Worm (Caenorhabditis elegans): Measurements from ENCODE around the gene fbxa-10.
A peak's percentile ranks its signal among the peaks of the same experiment; 100 is the strongest.

fbxa-10 gene

DNA sequence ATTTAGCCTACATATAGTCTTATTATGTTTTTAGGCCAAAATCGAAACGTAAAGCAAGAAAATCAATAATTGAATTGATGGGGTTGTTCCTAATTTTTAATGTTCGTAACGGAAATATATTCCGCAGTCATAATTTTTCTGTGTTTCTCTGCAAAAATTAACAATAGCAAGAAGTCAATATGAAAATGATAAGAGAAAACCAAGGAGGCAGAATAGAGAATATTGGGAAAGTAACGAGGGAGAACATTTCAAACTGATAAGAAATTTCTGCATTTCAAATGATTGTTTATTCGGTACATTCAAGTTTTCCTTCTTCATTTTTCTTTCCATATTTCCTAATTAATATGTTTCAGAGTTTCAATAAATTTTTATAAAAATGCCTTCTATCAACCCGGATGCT, 3.8 kb downstream of the fbxa-10 start, which contains the start of gene fbxa-54:
Gene fbxa-54, plus strand, starts transcription at position 354 of the 400 bp plus-strand sequence.
- TF ChIP-seq sem-2 (GFP tag; optimal IDR thresholded peaks at IDR 0.05) (no peak), mep-1 (tag; optimal IDR thresholded peaks at IDR 0.05) (no peak), ceh-83 (GFP tag; optimal IDR thresholded peaks at IDR 0.05) (no peak), unc-39 (tag; optimal IDR thresholded peaks at IDR 0.05) (no peak), ham-2 (GFP tag; optimal IDR thresholded peaks at IDR 0.05) (no peak), nhr-12 (tag; optimal IDR thresholded peaks at IDR 0.05) (no peak)

DNA sequence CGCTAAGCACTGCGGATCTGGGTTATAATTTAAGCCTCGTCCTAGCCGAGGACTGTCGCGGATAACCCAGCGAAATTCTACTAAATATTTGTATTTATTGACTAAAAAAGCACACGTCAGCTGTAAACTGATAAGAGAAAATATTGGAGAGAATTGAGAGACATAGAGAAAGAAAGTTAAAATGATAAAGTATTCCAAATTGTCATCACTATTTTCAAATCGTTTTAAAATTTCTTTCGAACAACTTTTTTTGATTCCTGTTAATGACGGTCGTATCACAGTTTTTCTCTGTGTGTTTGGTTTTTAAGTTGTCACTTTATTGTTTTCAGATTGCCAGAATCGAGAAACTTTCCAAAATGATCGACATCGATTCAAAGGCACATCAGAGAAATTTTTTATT, 9.8 kb downstream of the fbxa-10 start, which contains the start of gene fbxa-51:
Gene fbxa-51, plus strand, starts transcription at position 322 of the 400 bp plus-strand sequence.
- TF ChIP-seq ham-2 (GFP tag; optimal IDR thresholded peaks at IDR 0.05) (no peak), nhr-12 (tag; optimal IDR thresholded peaks at IDR 0.05) (no peak), drap-1 (GFP tag; optimal IDR thresholded peaks at IDR 0.05) (no peak), unc-62 (GFP tag; optimal IDR thresholded peaks at IDR 0.05) (no peak)

DNA sequence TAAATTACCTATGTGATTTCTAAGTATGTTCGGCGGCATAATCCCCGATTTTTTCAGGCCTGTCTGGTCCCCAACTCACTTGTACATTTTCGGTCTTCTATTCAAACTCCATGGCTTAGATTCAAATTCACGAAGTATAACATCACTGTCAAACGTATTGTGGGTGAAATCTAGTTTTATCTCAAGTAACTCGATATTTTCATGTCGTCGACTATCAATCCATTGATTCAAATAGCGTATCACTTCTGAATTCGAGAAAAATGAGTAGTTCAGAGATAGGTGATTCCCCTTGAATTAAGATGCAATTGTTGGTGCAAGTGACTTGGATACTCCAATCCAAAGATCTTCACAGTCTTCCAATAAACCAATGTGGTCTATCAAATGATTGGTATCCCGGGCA, 12.4 kb downstream of the fbxa-10 start:
- no peak for TF ChIP-seq ceh-83 (GFP tag; optimal IDR thresholded peaks at IDR 0.05)
- TF ChIP-seq lsy-2 (tag; optimal IDR thresholded peaks at IDR 0.05), result no peak
- no peak for TF ChIP-seq nhr-28 (tag; optimal IDR thresholded peaks at IDR 0.05)
- TF ChIP-seq elt-1 (tag; optimal IDR thresholded peaks at IDR 0.05; ENCODE audit: borderline replicate concordance, insufficient read depth), result no peak
- no peak for TF ChIP-seq nhr-12 (tag; optimal IDR thresholded peaks at IDR 0.05)
- TF ChIP-seq sem-2 (GFP tag; optimal IDR thresholded peaks at IDR 0.05), result no peak
- TF ChIP-seq hlh-1 (tag; optimal IDR thresholded peaks at IDR 0.05), result no peak
- no peak for TF ChIP-seq nhr-2 (tag; optimal IDR thresholded peaks at IDR 0.05)
- no peak for TF ChIP-seq blmp-1 (tag; optimal IDR thresholded peaks at IDR 0.05)
- no peak for TF ChIP-seq zip-8 (tag; optimal IDR thresholded peaks at IDR 0.05)
- no peak for TF ChIP-seq flh-1 (GFP tag; optimal IDR thresholded peaks at IDR 0.05)

DNA sequence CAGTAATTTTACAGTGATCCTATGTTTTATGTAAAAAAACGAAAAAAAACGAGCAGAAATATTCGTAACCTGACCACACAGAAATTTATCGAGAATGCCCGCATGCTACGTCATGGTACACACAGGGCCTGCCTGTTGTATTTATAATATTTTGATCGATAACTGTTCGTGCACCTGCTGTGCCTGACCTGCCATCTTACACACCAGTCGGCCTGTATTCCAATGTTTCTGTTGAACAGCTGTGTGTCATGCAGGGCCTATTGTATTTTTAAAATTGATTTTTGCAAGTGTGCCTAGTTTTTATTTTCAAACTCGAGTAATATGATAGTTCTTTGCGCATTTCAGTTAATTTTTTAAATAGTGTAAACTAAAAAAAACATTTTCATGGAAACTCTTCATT, 14.1 kb downstream of the fbxa-10 start:
- TF ChIP-seq nhr-2 (tag; optimal IDR thresholded peaks at IDR 0.05) (peak; percentile 90), tbx-8 (GFP tag; optimal IDR thresholded peaks at IDR 0.05) (no peak), lin-32 (GFP tag; optimal IDR thresholded peaks at IDR 0.05) (peak; percentile 14), ham-2 (GFP tag; optimal IDR thresholded peaks at IDR 0.05) (no peak)

DNA sequence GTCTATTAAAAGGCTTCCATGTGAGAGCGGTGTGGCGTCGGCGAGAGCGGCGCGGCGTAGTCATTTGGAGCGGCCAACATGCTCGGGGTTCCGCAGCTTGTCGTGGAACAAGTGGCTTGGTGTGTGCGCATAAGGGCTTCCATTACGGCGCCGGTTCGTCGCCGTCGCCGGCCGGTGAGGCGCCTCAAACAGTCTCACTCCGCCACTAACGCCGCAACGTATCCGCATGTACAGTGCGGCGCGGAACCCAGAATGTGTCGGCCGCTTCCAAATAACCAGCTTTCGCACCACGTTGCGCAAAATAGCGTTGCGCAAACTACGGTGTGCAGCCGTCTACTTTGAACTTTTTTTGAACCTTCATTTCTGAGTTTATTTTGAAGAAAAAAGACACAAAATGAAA, 18.7 kb downstream of the fbxa-10 start:
- no peak for TF ChIP-seq mab-5 (tag; optimal IDR thresholded peaks at IDR 0.05)
- no peak for TF ChIP-seq ceh-83 (GFP tag; optimal IDR thresholded peaks at IDR 0.05)

DNA sequence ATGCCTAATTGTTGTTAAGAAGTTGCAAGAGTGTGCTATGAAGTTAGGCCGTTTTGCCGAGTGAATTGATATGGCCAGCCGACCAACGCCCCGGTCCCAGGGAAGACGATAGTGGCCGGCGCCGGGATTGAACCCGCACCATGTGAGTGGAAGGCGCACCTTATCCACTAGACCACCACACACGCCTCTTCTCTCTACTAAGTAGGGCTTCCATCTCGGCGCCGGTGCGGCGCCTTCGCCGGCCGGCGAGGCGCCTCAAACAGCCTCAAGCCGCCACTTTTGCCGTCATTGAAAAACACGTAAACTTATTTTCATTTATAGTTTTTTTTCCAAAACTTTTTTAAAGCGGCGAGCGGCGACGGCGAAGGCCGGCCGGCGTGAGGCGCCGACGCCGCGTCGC, 26.7 kb downstream of the fbxa-10 start:
- TF ChIP-seq unc-39 (tag; optimal IDR thresholded peaks at IDR 0.05) (no peak), tbx-8 (GFP tag; optimal IDR thresholded peaks at IDR 0.05) (no peak), lin-13 (tag; optimal IDR thresholded peaks at IDR 0.05) (no peak), ceh-43 (GFP tag; optimal IDR thresholded peaks at IDR 0.05) (no peak), mep-1 (tag; optimal IDR thresholded peaks at IDR 0.05) (no peak), snpc-4 (tag; optimal IDR thresholded peaks at IDR 0.05) (no peak), zip-8 (tag; optimal IDR thresholded peaks at IDR 0.05) (no peak), M03D4.4 (tag; optimal IDR thresholded peaks at IDR 0.05) (no peak), nhr-2 (tag; optimal IDR thresholded peaks at IDR 0.05) (no peak), elt-1 (tag; optimal IDR thresholded peaks at IDR 0.05; ENCODE audit: borderline replicate concordance, insufficient read depth) (no peak), ham-2 (GFP tag; optimal IDR thresholded peaks at IDR 0.05) (no peak), nhr-28 (tag; optimal IDR thresholded peaks at IDR 0.05) (no peak), ceh-83 (GFP tag; optimal IDR thresholded peaks at IDR 0.05) (no peak), sem-2 (GFP tag; optimal IDR thresholded peaks at IDR 0.05) (no peak), bed-3 (GFP tag; optimal IDR thresholded peaks at IDR 0.05) (no peak), ceh-39 (tag; optimal IDR thresholded peaks at IDR 0.05) (no peak), mab-5 (tag; optimal IDR thresholded peaks at IDR 0.05) (no peak)

DNA sequence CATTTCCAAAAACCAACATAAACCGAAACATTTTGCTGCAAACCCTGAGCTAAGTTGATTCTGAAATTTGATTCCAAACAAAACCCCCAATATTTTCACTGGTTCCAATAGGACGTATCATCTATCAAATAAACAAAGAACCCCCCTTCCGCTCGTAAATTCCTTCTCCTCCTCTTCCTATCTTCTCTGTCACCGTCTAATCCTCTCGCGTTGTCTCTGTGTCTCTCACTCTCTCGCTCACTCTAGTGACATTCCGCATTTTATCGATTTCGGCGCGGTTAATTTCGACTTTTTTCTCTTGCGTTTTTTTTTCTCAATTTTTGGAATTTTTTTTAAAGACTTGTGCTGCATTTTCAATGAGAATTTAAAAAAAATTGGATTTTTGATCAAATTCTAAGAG, 29.8 kb downstream of the fbxa-10 start:
- TF ChIP-seq pha-4 (tag; optimal IDR thresholded peaks at IDR 0.05), result peak; percentile 50
- TF ChIP-seq drap-1 (GFP tag; optimal IDR thresholded peaks at IDR 0.05), result no peak
- TF ChIP-seq unc-62 (GFP tag; optimal IDR thresholded peaks at IDR 0.05), result peak; percentile 64
- TF ChIP-seq nhr-237 (tag; optimal IDR thresholded peaks at IDR 0.05), result peak; percentile 47
- no peak for TF ChIP-seq elt-1 (tag; optimal IDR thresholded peaks at IDR 0.05; ENCODE audit: borderline replicate concordance, insufficient read depth)
- peak; percentile 26 for TF ChIP-seq hlh-1 (tag; optimal IDR thresholded peaks at IDR 0.05)
- peak; percentile 12 for TF ChIP-seq lin-13 (tag; optimal IDR thresholded peaks at IDR 0.05)
- TF ChIP-seq elt-3 (tag; optimal IDR thresholded peaks at IDR 0.05), result peak; percentile 4
- TF ChIP-seq ces-1 (GFP tag; optimal IDR thresholded peaks at IDR 0.05), result peak; percentile 69

All from whole organism, mixed stage, embryonic.